Worm (Caenorhabditis elegans): ENCODE measurements around the gene eif-2Bgamma.

- TF ChIP-seq ces-1 (GFP tag; optimal IDR thresholded peaks at IDR 0.05) (no peak), spr-3 (GFP tag; optimal IDR thresholded peaks at IDR 0.05) (no peak), ama-1 (optimal IDR thresholded peaks at IDR 0.05) (no peak)
Measured at ce11 chrII:6918862-6919261, 48.6 kb downstream of the eif-2Bgamma start, which contains the start of gene B0252.5.
